Worm (Caenorhabditis elegans) whole organism, L4 larva: ENCODE measurements around the gene T21E8.5.

ENCODE experiments used
- D1046.2 ChIP-seq: fragments of 200-800 bp; sonication (Bioruptor generic); IDR thresholded peaks from 2 replicates; pipeline ENCODE4 v1.3.6; 2022; ENCODE audit warnings: missing genetic modification characterization, missing compliant biosample characterization
- F49E8.2 ChIP-seq: sonication (generic microtip); optimal IDR thresholded peaks from 2 replicates; lab custom pipeline; 2016; ENCODE audit warnings: missing compliant biosample characterization, mild to moderate bottlenecking, missing genetic modification characterization, borderline replicate concordance
- R02D3.7 ChIP-seq: fragments of 150-350 bp; sonication (generic microtip); optimal IDR thresholded peaks from 3 replicates; lab custom pipeline; 2014; ENCODE audit warnings: missing biosample characterization, missing genetic modification characterization
- Y5F2A.4 ChIP-seq: fragments of 200-800 bp; sonication (Bioruptor generic); optimal IDR thresholded peaks from 2 replicates; lab custom pipeline; 2018; ENCODE audit warnings: mild to moderate bottlenecking, missing genetic modification characterization, missing compliant biosample characterization
- ZK337.2 ChIP-seq: fragments of 200-800 bp; sonication (Bioruptor generic); IDR thresholded peaks from 2 replicates; pipeline ENCODE4 v1.3.6; 2022; ENCODE audit warnings: missing genetic modification reagents, missing genetic modification characterization, missing compliant biosample characterization
- aly-2 ChIP-seq: sonication (generic microtip); optimal IDR thresholded peaks from 2 replicates; lab custom pipeline; 2018; ENCODE audit warnings: missing biosample characterization, missing genetic modification characterization
- ama-1 ChIP-seq: fragments of 150-350 bp; optimal IDR thresholded peaks from 2 replicates; lab custom pipeline; 2014; ENCODE audit warnings: inconsistent platforms, mixed read lengths
- ceh-20 ChIP-seq: fragments of 200-800 bp; sonication (Bioruptor generic); IDR thresholded peaks from 2 replicates; pipeline ENCODE4 v1.3.6; 2022; ENCODE audit warnings: missing genetic modification reagents, missing genetic modification characterization, missing compliant biosample characterization
- ceh-28 ChIP-seq: fragments of 150-350 bp; optimal IDR thresholded peaks from 2 replicates; lab custom pipeline; 2014; ENCODE audit warnings: missing biosample characterization, missing genetic modification reagents, missing genetic modification characterization
- ceh-44 ChIP-seq: fragments of 200-800 bp; sonication (Bioruptor generic); IDR thresholded peaks from 2 replicates; pipeline ENCODE4 v1.3.6; 2022; ENCODE audit warnings: missing genetic modification reagents, missing genetic modification characterization, missing compliant biosample characterization
- ces-1 ChIP-seq: fragments of 150-350 bp; sonication (generic microtip); optimal IDR thresholded peaks from 4 replicates; lab custom pipeline; 2014; ENCODE audit warnings: missing biosample characterization, missing genetic modification reagents, missing genetic modification characterization
- daf-12 ChIP-seq: fragments of 150-350 bp; optimal IDR thresholded peaks from 2 replicates; lab custom pipeline; 2014; ENCODE audit warnings: missing biosample characterization, missing genetic modification reagents, missing genetic modification characterization
- daf-19 ChIP-seq: fragments of 200-800 bp; sonication (Bioruptor generic); conservative IDR thresholded peaks from 2 replicates; pipeline ENCODE4 v1.3.6; 2022; ENCODE audit warnings: missing genetic modification characterization, missing compliant biosample characterization
- dpl-1 ChIP-seq: fragments of 150-350 bp; optimal IDR thresholded peaks from 2 replicates; lab custom pipeline; 2014; ENCODE audit warnings: missing biosample characterization, missing genetic modification reagents, missing genetic modification characterization
- egl-43 ChIP-seq: fragments of 200-800 bp; sonication (Bioruptor generic); IDR thresholded peaks from 2 replicates; pipeline ENCODE4 v1.3.6; 2022; ENCODE audit warnings: missing genetic modification reagents, missing genetic modification characterization, missing compliant biosample characterization
- fkh-10 ChIP-seq: fragments of 150-350 bp; optimal IDR thresholded peaks from 2 replicates; lab custom pipeline; 2014; ENCODE audit warnings: missing biosample characterization, missing genetic modification reagents, missing genetic modification characterization
- fos-1 ChIP-seq: fragments of 150-350 bp; optimal IDR thresholded peaks from 2 replicates; lab custom pipeline; 2014; ENCODE audit warnings: missing biosample characterization, missing genetic modification characterization
- jun-1 ChIP-seq: fragments of 150-350 bp; optimal IDR thresholded peaks from 2 replicates; lab custom pipeline; 2014; ENCODE audit warnings: missing biosample characterization, missing genetic modification reagents, missing genetic modification characterization
- lin-29 ChIP-seq: fragments of 200-800 bp; sonication (Bioruptor generic); IDR thresholded peaks from 2 replicates; pipeline ENCODE4 v1.3.6; 2022; ENCODE audit warnings: missing genetic modification reagents, missing genetic modification characterization, missing compliant biosample characterization
- lin-39 ChIP-seq: fragments of 150-350 bp; optimal IDR thresholded peaks from 2 replicates; lab custom pipeline; 2014; ENCODE audit warnings: missing biosample characterization, missing genetic modification reagents, missing genetic modification characterization
- madf-5 ChIP-seq, 2 experiments: fragments of 200-800 bp; sonication (Bioruptor generic); IDR thresholded peaks; 2 replicates each; pipeline ENCODE4 v1.3.6; 2022; ENCODE audit warnings: missing compliant biosample characterization in 2 of 2, missing genetic modification characterization in 2 of 2
- mdl-1 ChIP-seq, 2 experiments: fragments of 150-350 bp in 1 of 2; sonication (generic microtip) in 1 of 2; optimal IDR thresholded peaks; 2 replicates each; lab custom pipeline; 2014 to 2017; ENCODE audit warnings: missing biosample characterization in 2 of 2, missing genetic modification characterization in 2 of 2
- mdt-29 ChIP-seq: fragments of 200-800 bp; sonication (Bioruptor generic); IDR thresholded peaks from 2 replicates; pipeline ENCODE4 v1.3.6; 2022; ENCODE audit warnings: missing genetic modification reagents, missing genetic modification characterization, missing compliant biosample characterization
- mes-2 ChIP-seq: sonication (generic microtip); optimal IDR thresholded peaks from 2 replicates; lab custom pipeline; 2016; ENCODE audit warnings: missing genotype, mild to moderate bottlenecking, missing genetic modification characterization, missing compliant biosample characterization; ENCODE audit not compliant: poor library complexity, severe bottlenecking
- mxl-2 ChIP-seq: fragments of 200-800 bp; sonication (Bioruptor generic); conservative IDR thresholded peaks from 2 replicates; pipeline ENCODE4 v1.3.6; 2022; ENCODE audit warnings: missing genetic modification reagents, missing genetic modification characterization, missing compliant biosample characterization
- nhr-11 ChIP-seq: fragments of 150-350 bp; optimal IDR thresholded peaks from 2 replicates; lab custom pipeline; 2014; ENCODE audit warnings: missing biosample characterization, missing genetic modification characterization
- nhr-237 ChIP-seq: sonication (generic microtip); optimal IDR thresholded peaks from 2 replicates; lab custom pipeline; 2017; ENCODE audit warnings: missing biosample characterization, missing genetic modification characterization
- nhr-25 ChIP-seq: sonication (generic microtip); optimal IDR thresholded peaks from 2 replicates; lab custom pipeline; 2017; ENCODE audit warnings: missing genetic modification characterization, mild to moderate bottlenecking, missing compliant biosample characterization, antibody characterized with exemption, moderate library complexity, borderline replicate concordance; ENCODE audit not compliant: insufficient read depth
- nhr-48 ChIP-seq: sonication (generic microtip); optimal IDR thresholded peaks from 2 replicates; lab custom pipeline; 2016; ENCODE audit warnings: mild to moderate bottlenecking, missing genetic modification characterization, missing compliant biosample characterization
- pqm-1 ChIP-seq: sonication (generic microtip); optimal IDR thresholded peaks from 2 replicates; lab custom pipeline; 2017; ENCODE audit warnings: missing biosample characterization, missing genetic modification characterization
- rbr-2 ChIP-seq: sonication (generic microtip); optimal IDR thresholded peaks from 2 replicates; lab custom pipeline; 2016; ENCODE audit warnings: missing genotype, missing genetic modification characterization, missing compliant biosample characterization
- sdz-12 ChIP-seq: fragments of 200-800 bp; sonication (Bioruptor generic); optimal IDR thresholded peaks from 2 replicates; lab custom pipeline; 2018; ENCODE audit warnings: mild to moderate bottlenecking, missing genetic modification characterization, missing compliant biosample characterization
- skn-1 ChIP-seq: fragments of 150-350 bp; optimal IDR thresholded peaks from 2 replicates; lab custom pipeline; 2014; ENCODE audit warnings: missing biosample characterization, missing genetic modification characterization
- tag-97 ChIP-seq: fragments of 200-800 bp; sonication (Bioruptor generic); IDR thresholded peaks from 2 replicates; pipeline ENCODE4 v1.3.6; 2022; ENCODE audit warnings: missing genetic modification characterization, missing compliant biosample characterization
- unc-62 ChIP-seq, 3 experiments: fragments of 150-350 bp in 1 of 3; sonication (generic microtip); optimal IDR thresholded peaks in 2 of 3; peaks in 1 of 3; 1 replicate in 1 of 3; 2 replicates in 2 of 3; lab custom pipeline; 2014 to 2017; ENCODE audit warnings: missing biosample characterization in 3 of 3, missing genetic modification characterization in 3 of 3, missing genetic modification reagents in 3 of 3, missing genotype in 1 of 3
- zfp-2 ChIP-seq: sonication (generic microtip); optimal IDR thresholded peaks from 2 replicates; lab custom pipeline; 2016; ENCODE audit warnings: mild to moderate bottlenecking, missing genetic modification characterization, missing compliant biosample characterization
- zip-11 ChIP-seq: fragments of 200-800 bp; sonication (Bioruptor generic); IDR thresholded peaks from 2 replicates; pipeline ENCODE4 v1.3.6; 2022; ENCODE audit warnings: missing genetic modification characterization, missing compliant biosample characterization
- ztf-11 ChIP-seq: fragments of 150-350 bp; optimal IDR thresholded peaks from 2 replicates; lab custom pipeline; 2014; ENCODE audit warnings: missing biosample characterization, missing genetic modification characterization

T21E8.5 gene

ce11 chrX:10885872-10886271 lies at the start of gene T21E8.5:
Gene T21E8.5 (plus strand): TSS chrX:10886172.
- TF ChIP-seq egl-43 (GFP tag; lab: Robert Waterston, UW), result no peak
- no peak for TF ChIP-seq nhr-11 (tag; lab: Kevin White, UChicago)
- no peak for TF ChIP-seq zfp-2 (tag; lab: Kevin White, UChicago)
- TF ChIP-seq mdt-29 (GFP tag; lab: Robert Waterston, UW), result no peak
- no peak for TF ChIP-seq sdz-12 (GFP tag; lab: Kevin White, UChicago)
- TF ChIP-seq jun-1 (tag; lab: Kevin White, UChicago), result no peak

- no peak for TF ChIP-seq jun-1 (tag; lab: Kevin White, UChicago)
- TF ChIP-seq mxl-2 (GFP tag; lab: Robert Waterston, UW), result no peak
- TF ChIP-seq fos-1, result no peak
- no peak for TF ChIP-seq madf-5 (GFP tag; IDR thresholded peaks at IDR 0.05; lab: Robert Waterston, UW)
- TF ChIP-seq ces-1, result no peak
- TF ChIP-seq skn-1 (tag; lab: Kevin White, UChicago), result no peak
- TF ChIP-seq nhr-25 (tag; lab: Kevin White, UChicago), result no peak
- no peak for TF ChIP-seq zip-11 (GFP tag; lab: Robert Waterston, UW)
- no peak for TF ChIP-seq F49E8.2 (tag; lab: Kevin White, UChicago)
- TF ChIP-seq dpl-1 (GFP tag; lab: Kevin White, UChicago), result no peak
- TF ChIP-seq mes-2 (tag; lab: Kevin White, UChicago), result no peak
- no peak for TF ChIP-seq rbr-2
- no peak for TF ChIP-seq ama-1 (lab: Kevin White, UChicago)
These were observed 48.4 kb upstream of the T21E8.5 start for ce11 chrX:10837609-10838008.

ce11 chrX:10838550-10838949 lies 47.4 kb upstream of the T21E8.5 start, which contains the start of gene plc-1:
Gene plc-1 (minus strand): TSS chrX:10838650.
- TF ChIP-seq daf-19 (GFP tag; lab: Robert Waterston, UW) (no peak), ces-1 (no peak)

ce11 chrX:10844137-10844536 lies 41.8 kb upstream of the T21E8.5 start:
- TF ChIP-seq lin-39 (tag; lab: Kevin White, UChicago) (no peak), nhr-237 (tag; lab: Kevin White, UChicago) (no peak), daf-12 (tag; lab: Kevin White, UChicago) (no peak), nhr-48 (no peak), R02D3.7 (tag; lab: Kevin White, UChicago) (no peak), ceh-28 (no peak)

- TF ChIP-seq ztf-11 (tag; lab: Kevin White, UChicago) (no peak), ZK337.2 (GFP tag; lab: Robert Waterston, UW) (no peak), Y5F2A.4 (GFP tag; lab: Kevin White, UChicago) (no peak), unc-62 (GFP tag; optimal IDR thresholded peaks at IDR 0.05 in 1 of 2; lab: Kevin White, UChicago) (peak in 1 of 2 experiments; percentile 96), unc-62 (tag; optimal IDR thresholded peaks at IDR 0.05; lab: Kevin White, UChicago) (no peak), aly-2 (tag; lab: Kevin White, UChicago) (no peak), D1046.2 (GFP tag; lab: Robert Waterston, UW) (no peak), ceh-20 (no peak), fkh-10 (no peak), pqm-1 (tag; lab: Kevin White, UChicago) (no peak), sdz-12 (GFP tag; lab: Kevin White, UChicago) (no peak), daf-12 (tag; lab: Kevin White, UChicago) (no peak), ceh-44 (no peak), tag-97 (0 out of 2 replicates have a peak, but pooled peaks have one; percentile 71), mdl-1 (tag; optimal IDR thresholded peaks at IDR 0.05; lab: Kevin White, UChicago) (no peak), lin-29 (GFP tag; lab: Robert Waterston, UW) (no peak)
These were observed 41.2 kb upstream of the T21E8.5 start, which contains the start of gene C05A9.2 for ce11 chrX:10844602-10845354. Gene C05A9.2 (minus strand): TSS chrX:10844674.
